Fruit fly (Drosophila melanogaster): ENCODE results near the gene sov.

The sov gene

dm6 chrX:6803880-6804484, 47.9 kb downstream of the sov start:
- no peak for TF ChIP-seq GATAd (GFP tag; optimal IDR thresholded peaks at IDR 0.05)
- no peak for TF ChIP-seq br (GFP tag; optimal IDR thresholded peaks at IDR 0.05)

dm6 chrX:6804485-6805295, 48.6 kb downstream of the sov start:
- TF ChIP-seq rgr (GFP tag; optimal IDR thresholded peaks at IDR 0.05) (peak; percentile 97), Mio (GFP tag; optimal IDR thresholded peaks at IDR 0.05) (peak; percentile 79), dmrt93B (GFP tag; optimal IDR thresholded peaks at IDR 0.05) (peak; percentile 84), woc (GFP tag; optimal IDR thresholded peaks at IDR 0.05) (peak; percentile 95), ey (GFP tag; optimal IDR thresholded peaks at IDR 0.05) (peak; percentile 96), Sp1 (GFP tag; optimal IDR thresholded peaks at IDR 0.05) (peak; percentile 90), dl (GFP tag; optimal IDR thresholded peaks at IDR 0.05; ENCODE audit: insufficient read depth in 1 of 2, partially characterized antibody in 2 of 2) (peak in 1 of 2 experiments; percentile 62), sv (GFP tag; optimal IDR thresholded peaks at IDR 0.05) (peak; percentile 64), brk (GFP tag; optimal IDR thresholded peaks at IDR 0.05) (peak; percentile 91), CG32264 (GFP tag; optimal IDR thresholded peaks at IDR 0.05) (peak; percentile 91), GATAd (GFP tag; optimal IDR thresholded peaks at IDR 0.05) (peak; percentile 18), OdsH (GFP tag; optimal IDR thresholded peaks at IDR 0.05) (peak; percentile 96), CG9705 (GFP tag; optimal IDR thresholded peaks at IDR 0.05) (peak; percentile 47), Jra (GFP tag; optimal IDR thresholded peaks at IDR 0.05) (peak; percentile 93), sage (GFP tag; optimal IDR thresholded peaks at IDR 0.05) (peak; percentile 93), tai (GFP tag; optimal IDR thresholded peaks at IDR 0.05) (no peak), CrebA (GFP tag; optimal IDR thresholded peaks at IDR 0.05; ENCODE audit: borderline replicate concordance) (no peak), Myc (optimal IDR thresholded peaks at IDR 0.05) (no peak), Hr83 (GFP tag; optimal IDR thresholded peaks at IDR 0.05; ENCODE audit: poor library complexity, severe bottlenecking) (peak; percentile 45), h (GFP tag; optimal IDR thresholded peaks at IDR 0.05) (peak; percentile 97), fru (GFP tag; optimal IDR thresholded peaks at IDR 0.05) (peak; percentile 95), jim (GFP tag; optimal IDR thresholded peaks at IDR 0.05) (peak; percentile 31), HLH106 (tag; optimal IDR thresholded peaks at IDR 0.05) (peak; percentile 92), Hnf4 (GFP tag; optimal IDR thresholded peaks at IDR 0.05) (peak; percentile 97), Hr78 (GFP tag; optimal IDR thresholded peaks at IDR 0.05) (no peak), psq (GFP tag; optimal IDR thresholded peaks at IDR 0.05) (peak; percentile 91), lola (GFP tag; optimal IDR thresholded peaks at IDR 0.05) (no peak), N (GFP tag; optimal IDR thresholded peaks at IDR 0.05) (no peak), br (GFP tag; optimal IDR thresholded peaks at IDR 0.05) (peak; percentile 96), dsf (GFP tag; optimal IDR thresholded peaks at IDR 0.05; ENCODE audit: borderline replicate concordance) (peak; percentile 78), Dif (GFP tag; optimal IDR thresholded peaks at IDR 0.05; ENCODE audit: partially characterized antibody) (peak; percentile 70), Vsx2 (GFP tag; optimal IDR thresholded peaks at IDR 0.05; ENCODE audit: partially characterized antibody) (no peak), Dfd (GFP tag; optimal IDR thresholded peaks at IDR 0.05) (no peak), foxo (GFP tag; optimal IDR thresholded peaks at IDR 0.05) (peak; percentile 78 to 96), Rel (GFP tag; optimal IDR thresholded peaks at IDR 0.05) (peak; percentile 94), Rel (tag; optimal IDR thresholded peaks at IDR 0.05) (peak; percentile 53)

- peak; percentile 68 for TF ChIP-seq Dif (GFP tag; optimal IDR thresholded peaks at IDR 0.05; ENCODE audit: partially characterized antibody)
- TF ChIP-seq dl (GFP tag; optimal IDR thresholded peaks at IDR 0.05; ENCODE audit: insufficient read depth in 1 of 2, partially characterized antibody in 2 of 2): peak in 1 of 2 experiments; percentile 43
- TF ChIP-seq Rel (GFP tag; optimal IDR thresholded peaks at IDR 0.05): no peak
- TF ChIP-seq Rel (tag; optimal IDR thresholded peaks at IDR 0.05): peak; percentile 27
- no peak for TF ChIP-seq usp (GFP tag; optimal IDR thresholded peaks at IDR 0.05)
- TF ChIP-seq sv (GFP tag; optimal IDR thresholded peaks at IDR 0.05): no peak
Measured at dm6 chrX:6805404-6805803, 49.3 kb downstream of the sov start.

Data from whole organism, wandering third instar larva.